Worm (Caenorhabditis elegans) whole organism, L4 larva: ENCODE measurements around the gene ced-9.

Source experiments
- F10B5.3 ChIP-seq: sonication (generic microtip); optimal IDR thresholded peaks from 2 replicates; lab custom pipeline; 2016; ENCODE audit warnings: mild to moderate bottlenecking, missing genetic modification characterization, missing compliant biosample characterization
- F37D6.2 ChIP-seq: sonication (generic microtip); optimal IDR thresholded peaks from 2 replicates; lab custom pipeline; 2016; ENCODE audit warnings: mild to moderate bottlenecking, missing genetic modification characterization, missing compliant biosample characterization
- F49E8.2 ChIP-seq: sonication (generic microtip); optimal IDR thresholded peaks from 2 replicates; lab custom pipeline; 2016; ENCODE audit warnings: missing compliant biosample characterization, mild to moderate bottlenecking, missing genetic modification characterization, borderline replicate concordance
- T26A8.4 ChIP-seq: fragments of 200-800 bp; sonication (Bioruptor generic); IDR thresholded peaks from 2 replicates; pipeline ENCODE4 v1.3.6; 2022; ENCODE audit warnings: missing genetic modification characterization, missing compliant biosample characterization
- Y48G9A.11 ChIP-seq: fragments of 200-800 bp; sonication (Bioruptor generic); IDR thresholded peaks from 2 replicates; pipeline ENCODE4 v1.3.6; 2022; ENCODE audit warnings: missing genetic modification reagents, missing genetic modification characterization, missing compliant biosample characterization
- ama-1 ChIP-seq: fragments of 150-350 bp; optimal IDR thresholded peaks from 2 replicates; lab custom pipeline; 2014; ENCODE audit warnings: inconsistent platforms, mixed read lengths
- arid-1 ChIP-seq: fragments of 200-800 bp; sonication (Bioruptor generic); conservative IDR thresholded peaks from 2 replicates; pipeline ENCODE4 v1.3.6; 2022; ENCODE audit warnings: missing genetic modification reagents, missing genetic modification characterization, missing compliant biosample characterization
- ceh-20 ChIP-seq: fragments of 200-800 bp; sonication (Bioruptor generic); IDR thresholded peaks from 2 replicates; pipeline ENCODE4 v1.3.6; 2022; ENCODE audit warnings: missing genetic modification reagents, missing genetic modification characterization, missing compliant biosample characterization
- ceh-44 ChIP-seq: fragments of 200-800 bp; sonication (Bioruptor generic); IDR thresholded peaks from 2 replicates; pipeline ENCODE4 v1.3.6; 2022; ENCODE audit warnings: missing genetic modification reagents, missing genetic modification characterization, missing compliant biosample characterization
- dmd-6 ChIP-seq: fragments of 200-800 bp; sonication (Bioruptor generic); IDR thresholded peaks from 2 replicates; pipeline ENCODE4 v1.3.6; 2022; ENCODE audit warnings: missing genetic modification reagents, missing genetic modification characterization, missing compliant biosample characterization
- dpl-1 ChIP-seq: fragments of 150-350 bp; optimal IDR thresholded peaks from 2 replicates; lab custom pipeline; 2014; ENCODE audit warnings: missing biosample characterization, missing genetic modification reagents, missing genetic modification characterization
- fos-1 ChIP-seq: fragments of 150-350 bp; optimal IDR thresholded peaks from 2 replicates; lab custom pipeline; 2014; ENCODE audit warnings: missing biosample characterization, missing genetic modification characterization
- hif-1 ChIP-seq, 2 experiments: sonication (generic microtip); optimal IDR thresholded peaks; 2 replicates each; lab custom pipeline; 2016 to 2017; ENCODE audit warnings: missing compliant biosample characterization in 2 of 2, missing genetic modification characterization in 2 of 2, missing genetic modification reagents in 2 of 2, missing genotype in 2 of 2, mild to moderate bottlenecking in 1 of 2
- hlh-30 ChIP-seq: sonication (generic microtip); optimal IDR thresholded peaks from 2 replicates; lab custom pipeline; 2017; ENCODE audit warnings: antibody characterized with exemption, mild to moderate bottlenecking, missing genetic modification characterization, missing compliant biosample characterization; ENCODE audit not compliant: insufficient read depth
- hmg-1.1 ChIP-seq: fragments of 200-800 bp; sonication (Bioruptor generic); IDR thresholded peaks from 2 replicates; pipeline ENCODE4 v1.3.6; 2022; ENCODE audit warnings: missing genetic modification reagents, missing genetic modification characterization, missing compliant biosample characterization
- jun-1 ChIP-seq: fragments of 150-350 bp; optimal IDR thresholded peaks from 2 replicates; lab custom pipeline; 2014; ENCODE audit warnings: missing biosample characterization, missing genetic modification reagents, missing genetic modification characterization
- lin-15B ChIP-seq: fragments of 150-350 bp; sonication (generic microtip); optimal IDR thresholded peaks from 3 replicates; lab custom pipeline; 2014; ENCODE audit warnings: missing biosample characterization, missing genetic modification characterization
- lin-38 ChIP-seq: fragments of 200-800 bp; sonication (Bioruptor generic); IDR thresholded peaks from 2 replicates; pipeline ENCODE4 v1.3.6; 2022; ENCODE audit warnings: missing genetic modification reagents, missing genetic modification characterization, missing compliant biosample characterization
- lin-39 ChIP-seq: fragments of 150-350 bp; optimal IDR thresholded peaks from 2 replicates; lab custom pipeline; 2014; ENCODE audit warnings: missing biosample characterization, missing genetic modification reagents, missing genetic modification characterization
- mdt-29 ChIP-seq: fragments of 200-800 bp; sonication (Bioruptor generic); IDR thresholded peaks from 2 replicates; pipeline ENCODE4 v1.3.6; 2022; ENCODE audit warnings: missing genetic modification reagents, missing genetic modification characterization, missing compliant biosample characterization
- mes-2 ChIP-seq: sonication (generic microtip); optimal IDR thresholded peaks from 2 replicates; lab custom pipeline; 2016; ENCODE audit warnings: missing genotype, mild to moderate bottlenecking, missing genetic modification characterization, missing compliant biosample characterization; ENCODE audit not compliant: poor library complexity, severe bottlenecking
- nhr-10 ChIP-seq: fragments of 150-350 bp; optimal IDR thresholded peaks from 2 replicates; lab custom pipeline; 2014; ENCODE audit warnings: missing biosample characterization, missing genetic modification characterization
- nhr-111 ChIP-seq: fragments of 200-800 bp; sonication (Bioruptor generic); optimal IDR thresholded peaks from 2 replicates; lab custom pipeline; 2018; ENCODE audit warnings: mild to moderate bottlenecking, missing genetic modification characterization, missing compliant biosample characterization
- nhr-25 ChIP-seq: sonication (generic microtip); optimal IDR thresholded peaks from 2 replicates; lab custom pipeline; 2017; ENCODE audit warnings: missing genetic modification characterization, mild to moderate bottlenecking, missing compliant biosample characterization, antibody characterized with exemption, moderate library complexity, borderline replicate concordance; ENCODE audit not compliant: insufficient read depth
- nhr-28 ChIP-seq: fragments of 150-350 bp; optimal IDR thresholded peaks from 2 replicates; lab custom pipeline; 2014; ENCODE audit warnings: missing biosample characterization, missing genetic modification characterization
- nhr-77 ChIP-seq: fragments of 150-350 bp; optimal IDR thresholded peaks from 2 replicates; lab custom pipeline; 2014; ENCODE audit warnings: missing biosample characterization, missing genetic modification characterization
- pha-4 ChIP-seq, 2 experiments: fragments of 150-350 bp in 1 of 2; fragments of 200-800 bp in 1 of 2; sonication (Bioruptor generic) in 1 of 2; IDR thresholded peaks in 1 of 2; optimal IDR thresholded peaks in 1 of 2; 2 replicates each; pipeline versions ENCODE4 v1.3.6 to Lab custom; 2014 to 2022; ENCODE audit warnings: missing genetic modification characterization in 2 of 2, missing genetic modification reagents in 2 of 2, missing biosample characterization in 1 of 2, missing compliant biosample characterization in 1 of 2
- rbr-2 ChIP-seq: sonication (generic microtip); optimal IDR thresholded peaks from 2 replicates; lab custom pipeline; 2016; ENCODE audit warnings: missing genotype, missing genetic modification characterization, missing compliant biosample characterization
- set-16 ChIP-seq: fragments of 200-800 bp; sonication (Bioruptor generic); IDR thresholded peaks from 2 replicates; pipeline ENCODE4 v1.3.6; 2022; ENCODE audit warnings: missing genetic modification reagents, missing genetic modification characterization, missing compliant biosample characterization
- skn-1 ChIP-seq: fragments of 150-350 bp; optimal IDR thresholded peaks from 2 replicates; lab custom pipeline; 2014; ENCODE audit warnings: missing biosample characterization, missing genetic modification characterization
- snpc-1.2 ChIP-seq: fragments of 200-800 bp; sonication (Bioruptor generic); IDR thresholded peaks from 2 replicates; pipeline ENCODE4 v1.3.6; 2022; ENCODE audit warnings: missing genetic modification reagents, missing genetic modification characterization, missing compliant biosample characterization
- spr-1 ChIP-seq: sonication (generic microtip); optimal IDR thresholded peaks from 2 replicates; lab custom pipeline; 2016; ENCODE audit warnings: mild to moderate bottlenecking, missing genetic modification characterization, missing compliant biosample characterization
- tag-97 ChIP-seq: fragments of 200-800 bp; sonication (Bioruptor generic); IDR thresholded peaks from 2 replicates; pipeline ENCODE4 v1.3.6; 2022; ENCODE audit warnings: missing genetic modification characterization, missing compliant biosample characterization
- unc-130 ChIP-seq: sonication (generic microtip); optimal IDR thresholded peaks from 2 replicates; lab custom pipeline; 2016; ENCODE audit warnings: missing genetic modification reagents, missing genetic modification characterization, missing compliant biosample characterization
- unc-39 ChIP-seq: sonication (generic microtip); optimal IDR thresholded peaks from 2 replicates; lab custom pipeline; 2017; ENCODE audit warnings: missing biosample characterization, missing genetic modification characterization
- zfp-2 ChIP-seq: sonication (generic microtip); optimal IDR thresholded peaks from 2 replicates; lab custom pipeline; 2016; ENCODE audit warnings: mild to moderate bottlenecking, missing genetic modification characterization, missing compliant biosample characterization
- zfp-3 ChIP-seq: fragments of 200-800 bp; sonication (Bioruptor generic); conservative IDR thresholded peaks from 2 replicates; pipeline ENCODE4 v1.3.6; 2022; ENCODE audit warnings: missing genetic modification reagents, missing genetic modification characterization, missing compliant biosample characterization

Gene ced-9

ce11 chrIII:10318755-10319154, 16.2 kb upstream of the ced-9 start, which contains the start of gene unc-69 (continued):
- TF ChIP-seq pha-4 (GFP tag; IDR thresholded peaks at IDR 0.05; lab: Robert Waterston, UW) (no peak), pha-4 (tag; optimal IDR thresholded peaks at IDR 0.05; lab: Kevin White, UChicago) (peak; percentile 7), fos-1 (tag; lab: Kevin White, UChicago) (no peak), spr-1 (tag; lab: Kevin White, UChicago) (no peak), dmd-6 (no peak), zfp-3 (GFP tag; lab: Robert Waterston, UW) (no peak), hif-1 (tag; optimal IDR thresholded peaks at IDR 0.05; lab: Kevin White, UChicago) (peak in 1 of 2 experiments; percentile 44), ama-1 (no peak), nhr-111 (no peak), tag-97 (GFP tag; lab: Robert Waterston, UW) (no peak), arid-1 (GFP tag; lab: Robert Waterston, UW) (no peak), mdt-29 (GFP tag; lab: Robert Waterston, UW) (no peak), unc-130 (GFP tag; lab: Kevin White, UChicago) (no peak), dpl-1 (GFP tag; lab: Kevin White, UChicago) (peak; percentile 45), lin-39 (tag; lab: Kevin White, UChicago) (no peak), lin-15B (tag; lab: Kevin White, UChicago) (no peak), hlh-30 (tag; lab: Kevin White, UChicago) (peak; percentile 61), hmg-1.1 (GFP tag; lab: Robert Waterston, UW) (peak; percentile 70), nhr-28 (tag; lab: Kevin White, UChicago) (peak; percentile 18), jun-1 (tag; lab: Kevin White, UChicago) (no peak), skn-1 (tag; lab: Kevin White, UChicago) (no peak), rbr-2 (tag; lab: Kevin White, UChicago) (peak; percentile 60), nhr-25 (tag; lab: Kevin White, UChicago) (no peak), unc-39 (no peak), F49E8.2 (tag; lab: Kevin White, UChicago) (no peak), zfp-2 (tag; lab: Kevin White, UChicago) (no peak), nhr-77 (tag; lab: Kevin White, UChicago) (no peak), set-16 (GFP tag; lab: Robert Waterston, UW) (no peak), nhr-10 (tag; lab: Kevin White, UChicago) (no peak), F37D6.2 (tag; lab: Kevin White, UChicago) (peak; percentile 26), F10B5.3 (no peak)

ce11 chrIII:10320228-10320705, 14.7 kb upstream of the ced-9 start:
- TF ChIP-seq arid-1 (GFP tag; lab: Robert Waterston, UW) (peak; percentile 27; the same call in 1 of the 2 replicates), snpc-1.2 (GFP tag; lab: Robert Waterston, UW) (peak; percentile 69; the same call in 1 of the 2 replicates), ceh-44 (GFP tag; lab: Robert Waterston, UW) (0 out of 2 replicates have a peak, but pooled peaks have one; percentile 4), T26A8.4 (0 out of 2 replicates have a peak, but pooled peaks have one; percentile 22), F49E8.2 (tag; lab: Kevin White, UChicago) (peak; percentile 43), Y48G9A.11 (GFP tag; lab: Robert Waterston, UW) (0 out of 2 replicates have a peak, but pooled peaks have one; percentile 59), mes-2 (tag; lab: Kevin White, UChicago) (peak; percentile 3), unc-130 (GFP tag; lab: Kevin White, UChicago) (peak; percentile 74), lin-38 (GFP tag; lab: Robert Waterston, UW) (peak; percentile 79)

ce11 chrIII:10320788-10321187, 14.2 kb upstream of the ced-9 start, which contains the start of gene sas-7:
Gene sas-7 (plus strand): TSS chrIII:10321019.
- TF ChIP-seq ceh-20 = no peak
- TF ChIP-seq dpl-1 (GFP tag; lab: Kevin White, UChicago) = peak; percentile 37
